Fruit fly (Drosophila melanogaster): Measurements from ENCODE around the gene Rb97D.

Rb97D gene

dm6 chr3R:26866577-26867456 is 8.7 kb downstream of the Rb97D start, which contains the start of the genes ball and His2Av (continued):
- peak; percentile 87 for TF ChIP-seq pum (GFP tag; optimal IDR thresholded peaks at IDR 0.05)
- TF ChIP-seq Sox100B (GFP tag; optimal IDR thresholded peaks at IDR 0.05), result peak; percentile 37
- peak; percentile 53 for TF ChIP-seq gcm2 (GFP tag; optimal IDR thresholded peaks at IDR 0.05)
- TF ChIP-seq Doc3 (GFP tag; IDR thresholded peaks at IDR 0.05; ENCODE audit: partially characterized antibody), result peak; percentile 86
- TF ChIP-seq caup (GFP tag; optimal IDR thresholded peaks at IDR 0.05; ENCODE audit: severe bottlenecking), result peak; percentile 82
- TF ChIP-seq MESR4 (GFP tag; optimal IDR thresholded peaks at IDR 0.05), result peak; percentile 56
- peak; percentile 76 for TF ChIP-seq CG17361 (GFP tag; IDR thresholded peaks at IDR 0.05)
- peak; percentile 86 for TF ChIP-seq NFAT (GFP tag; IDR thresholded peaks at IDR 0.05)
- TF ChIP-seq Hr78 (GFP tag; optimal IDR thresholded peaks at IDR 0.05), result no peak
- TF ChIP-seq Sry-δ (GFP tag; optimal IDR thresholded peaks at IDR 0.05), result peak; percentile 99
- TF ChIP-seq CG7556 (GFP tag; optimal IDR thresholded peaks at IDR 0.05), result peak; percentile 65
- TF ChIP-seq CG15696 (tag; optimal IDR thresholded peaks at IDR 0.05), result peak; percentile 72
- TF ChIP-seq CG4854 (GFP tag; optimal IDR thresholded peaks at IDR 0.05), result peak; percentile 72
- peak; percentile 53 for TF ChIP-seq lbe (GFP tag; optimal IDR thresholded peaks at IDR 0.05)
- TF ChIP-seq hbn (GFP tag; IDR thresholded peaks at IDR 0.05; ENCODE audit: partially characterized antibody), result peak; percentile 87
- peak; percentile 93 for TF ChIP-seq Xbp1 (GFP tag; optimal IDR thresholded peaks at IDR 0.05)
- TF ChIP-seq CG6813 (GFP tag; optimal IDR thresholded peaks at IDR 0.05), result peak; percentile 55
- TF ChIP-seq bcd (GFP tag; optimal IDR thresholded peaks at IDR 0.05), result peak; percentile 70
- TF ChIP-seq CG11695 (GFP tag; IDR thresholded peaks at IDR 0.05), result peak; percentile 73
- TF ChIP-seq D19A (tag; optimal IDR thresholded peaks at IDR 0.05), result peak; percentile 61
- peak; percentile 89 for TF ChIP-seq CG9609 (GFP tag; optimal IDR thresholded peaks at IDR 0.05)
- peak; percentile 83 for TF ChIP-seq YL-1 (GFP tag; optimal IDR thresholded peaks at IDR 0.05)
- peak; percentile 74 for TF ChIP-seq Gug (GFP tag; IDR thresholded peaks at IDR 0.05)
- TF ChIP-seq PHDP (tag; optimal IDR thresholded peaks at IDR 0.05), result peak; percentile 82
- TF ChIP-seq insv (GFP tag; optimal IDR thresholded peaks at IDR 0.05), result peak in 1 of 2 experiments; percentile 68
- TF ChIP-seq CG13894 (tag; optimal IDR thresholded peaks at IDR 0.05), result peak; percentile 82
- peak; percentile 84 for TF ChIP-seq stwl (tag; optimal IDR thresholded peaks at IDR 0.05)
- TF ChIP-seq Oli (tag; optimal IDR thresholded peaks at IDR 0.05), result peak; percentile 63
- peak; percentile 63 for TF ChIP-seq CG12219 (GFP tag; optimal IDR thresholded peaks at IDR 0.05)
- TF ChIP-seq CG4617 (GFP tag; optimal IDR thresholded peaks at IDR 0.05; ENCODE audit: borderline replicate concordance), result peak; percentile 79
- peak; percentile 90 for TF ChIP-seq zfh2 (GFP tag; optimal IDR thresholded peaks at IDR 0.05)
- TF ChIP-seq Med (GFP tag), result peak; percentile 99
- TF ChIP-seq CG4282 (GFP tag; optimal IDR thresholded peaks at IDR 0.05), result peak; percentile 54
- peak; percentile 93 for TF ChIP-seq row (GFP tag; IDR thresholded peaks at IDR 0.05)
- TF ChIP-seq bab2 (GFP tag; optimal IDR thresholded peaks at IDR 0.05), result peak; percentile 91
- peak; percentile 94 for TF ChIP-seq Bgb (GFP tag; IDR thresholded peaks at IDR 0.05; ENCODE audit: partially characterized antibody)
- peak; percentile 95 for TF ChIP-seq chinmo (GFP tag; IDR thresholded peaks at IDR 0.05; ENCODE audit: partially characterized antibody)
- TF ChIP-seq CG5953 (GFP tag; IDR thresholded peaks at IDR 0.05), result peak; percentile 60; the same call in 1 of the 2 replicates
- no peak for TF ChIP-seq danr (GFP tag; IDR thresholded peaks at IDR 0.05)
- peak; percentile 83 for TF ChIP-seq da (GFP tag; optimal IDR thresholded peaks at IDR 0.05)
- peak; percentile 64 for TF ChIP-seq CG32767 (GFP tag; IDR thresholded peaks at IDR 0.05)
- peak; percentile 82 for TF ChIP-seq Meics (GFP tag; optimal IDR thresholded peaks at IDR 0.05)
- TF ChIP-seq ci (GFP tag; IDR thresholded peaks at IDR 0.05), result peak; percentile 89
- TF ChIP-seq Camta (GFP tag; optimal IDR thresholded peaks at IDR 0.05), result peak; percentile 74
- peak; percentile 42; the same call in 1 of the 2 replicates for TF ChIP-seq bowl (GFP tag; IDR thresholded peaks at IDR 0.05)
- peak; percentile 98 for TF ChIP-seq MBD-R2 (GFP tag; IDR thresholded peaks at IDR 0.05)
- peak; percentile 75 for TF ChIP-seq CG2678 (tag; optimal IDR thresholded peaks at IDR 0.05)
